Fruit fly (Drosophila melanogaster): ENCODE measurements around the gene ftz-f1.
A peak's percentile ranks its signal among the peaks of the same experiment; 100 is the strongest.

The ftz-f1 gene

dm6 chr3L:18819262-18819886 lies 18.3 kb upstream of the ftz-f1 start:
- TF ChIP-seq Pif1A (GFP tag; optimal IDR thresholded peaks at IDR 0.05) (peak; percentile 24), rn (GFP tag; IDR thresholded peaks at IDR 0.05) (no peak), EcR (GFP tag; optimal IDR thresholded peaks at IDR 0.05) (no peak), CG34367 (tag; optimal IDR thresholded peaks at IDR 0.05) (no peak), CG4496 (GFP tag; IDR thresholded peaks at IDR 0.05) (peak; percentile 58; the same call in 1 of the 3 replicates), CG32121 (GFP tag; IDR thresholded peaks at IDR 0.05) (0 out of 2 replicates have a peak, but pooled peaks have one; percentile 8), CG17806 (tag; optimal IDR thresholded peaks at IDR 0.05) (peak; percentile 0), fd96Ca (GFP tag; IDR thresholded peaks at IDR 0.05) (no peak), CG8301 (tag; optimal IDR thresholded peaks at IDR 0.05) (peak; percentile 62), Ets98B (GFP tag; IDR thresholded peaks at IDR 0.05) (peak; percentile 62), CG9948 (tag; optimal IDR thresholded peaks at IDR 0.05) (no peak), CG10348 (GFP tag; IDR thresholded peaks at IDR 0.05) (no peak), CG13204 (GFP tag; optimal IDR thresholded peaks at IDR 0.05) (peak; percentile 29), gl (tag; optimal IDR thresholded peaks at IDR 0.05) (peak; percentile 39), Snoo (tag; optimal IDR thresholded peaks at IDR 0.05) (peak; percentile 30), Pif1B (GFP tag; optimal IDR thresholded peaks at IDR 0.05) (peak; percentile 9), CG15710 (tag; optimal IDR thresholded peaks at IDR 0.05) (peak; percentile 47), CG14655 (GFP tag; optimal IDR thresholded peaks at IDR 0.05) (peak; percentile 57), CG8159 (tag; optimal IDR thresholded peaks at IDR 0.05) (peak; percentile 38), CG12605 (GFP tag; IDR thresholded peaks at IDR 0.05) (peak; percentile 81), D1 (tag; optimal IDR thresholded peaks at IDR 0.05) (no peak)

- TF ChIP-seq CG8301 (tag; optimal IDR thresholded peaks at IDR 0.05) (no peak), CG14655 (GFP tag; optimal IDR thresholded peaks at IDR 0.05) (no peak), CG34367 (tag; optimal IDR thresholded peaks at IDR 0.05) (no peak), Pif1B (GFP tag; optimal IDR thresholded peaks at IDR 0.05) (no peak), EcR (GFP tag; optimal IDR thresholded peaks at IDR 0.05) (peak; percentile 28), rn (GFP tag; IDR thresholded peaks at IDR 0.05) (no peak), CG9948 (tag; optimal IDR thresholded peaks at IDR 0.05) (no peak), CG12605 (GFP tag; IDR thresholded peaks at IDR 0.05) (no peak), CG17806 (tag; optimal IDR thresholded peaks at IDR 0.05) (no peak), D1 (tag; optimal IDR thresholded peaks at IDR 0.05) (no peak), Pif1A (GFP tag; optimal IDR thresholded peaks at IDR 0.05) (no peak), CG4496 (GFP tag; IDR thresholded peaks at IDR 0.05) (no peak), Ets98B (GFP tag; IDR thresholded peaks at IDR 0.05) (no peak), gl (tag; optimal IDR thresholded peaks at IDR 0.05) (peak; percentile 30), CG32121 (GFP tag; IDR thresholded peaks at IDR 0.05) (0 out of 2 replicates have a peak, but pooled peaks have one; percentile 15), CG8159 (tag; optimal IDR thresholded peaks at IDR 0.05) (no peak), fd96Ca (GFP tag; IDR thresholded peaks at IDR 0.05) (no peak), CG13204 (GFP tag; optimal IDR thresholded peaks at IDR 0.05) (peak; percentile 52), CG15710 (tag; optimal IDR thresholded peaks at IDR 0.05) (no peak), Snoo (tag; optimal IDR thresholded peaks at IDR 0.05) (no peak), CG10348 (GFP tag; IDR thresholded peaks at IDR 0.05) (no peak)
Measured at dm6 chr3L:18817264-18817894, 16.3 kb upstream of the ftz-f1 start.

dm6 chr3L:18816719-18817118 lies 15.6 kb upstream of the ftz-f1 start:
- TF ChIP-seq CG8301 (tag; optimal IDR thresholded peaks at IDR 0.05) (no peak), Ets98B (GFP tag; IDR thresholded peaks at IDR 0.05) (no peak), CG32121 (GFP tag; IDR thresholded peaks at IDR 0.05) (no peak), Pif1B (GFP tag; optimal IDR thresholded peaks at IDR 0.05) (no peak), CG15710 (tag; optimal IDR thresholded peaks at IDR 0.05) (no peak), Snoo (tag; optimal IDR thresholded peaks at IDR 0.05) (no peak)

dm6 chr3L:18816176-18816575 lies 15.1 kb upstream of the ftz-f1 start:
- TF ChIP-seq CG9948 (tag; optimal IDR thresholded peaks at IDR 0.05) (no peak), CG15710 (tag; optimal IDR thresholded peaks at IDR 0.05) (no peak), CG8301 (tag; optimal IDR thresholded peaks at IDR 0.05) (no peak), CG12605 (GFP tag; IDR thresholded peaks at IDR 0.05) (no peak), CG13204 (GFP tag; optimal IDR thresholded peaks at IDR 0.05) (no peak), gl (tag; optimal IDR thresholded peaks at IDR 0.05) (no peak), fd96Ca (GFP tag; IDR thresholded peaks at IDR 0.05) (no peak), CG4496 (GFP tag; IDR thresholded peaks at IDR 0.05) (no peak), rn (GFP tag; IDR thresholded peaks at IDR 0.05) (no peak), D1 (tag; optimal IDR thresholded peaks at IDR 0.05) (no peak), Snoo (tag; optimal IDR thresholded peaks at IDR 0.05) (no peak), Pif1B (GFP tag; optimal IDR thresholded peaks at IDR 0.05) (no peak)

dm6 chr3L:18813963-18814647 lies 13.0 kb upstream of the ftz-f1 start:
- no peak; the same call in 1 of the 2 replicates for TF ChIP-seq rn (GFP tag; IDR thresholded peaks at IDR 0.05)
- TF ChIP-seq fd96Ca (GFP tag; IDR thresholded peaks at IDR 0.05), result no peak
- TF ChIP-seq CG34367 (tag; optimal IDR thresholded peaks at IDR 0.05), result peak; percentile 62
- TF ChIP-seq CG17806 (tag; optimal IDR thresholded peaks at IDR 0.05), result peak; percentile 44
- TF ChIP-seq gl (tag; optimal IDR thresholded peaks at IDR 0.05), result peak; percentile 72
- TF ChIP-seq Ets98B (GFP tag; IDR thresholded peaks at IDR 0.05), result peak; percentile 78
- TF ChIP-seq CG14655 (GFP tag; optimal IDR thresholded peaks at IDR 0.05), result peak; percentile 86
- TF ChIP-seq CG4496 (GFP tag; IDR thresholded peaks at IDR 0.05), result peak; percentile 82; the same call in 2 of the 3 replicates
- peak; percentile 83 for TF ChIP-seq CG13204 (GFP tag; optimal IDR thresholded peaks at IDR 0.05)
- TF ChIP-seq CG15710 (tag; optimal IDR thresholded peaks at IDR 0.05), result peak; percentile 42
- peak; percentile 35 for TF ChIP-seq CG8159 (tag; optimal IDR thresholded peaks at IDR 0.05)
- TF ChIP-seq CG12605 (GFP tag; IDR thresholded peaks at IDR 0.05), result peak; percentile 59; the same call in 1 of the 2 replicates
- peak; percentile 80 for TF ChIP-seq Pif1A (GFP tag; optimal IDR thresholded peaks at IDR 0.05)
- TF ChIP-seq Snoo (tag; optimal IDR thresholded peaks at IDR 0.05), result peak; percentile 71
- no peak for TF ChIP-seq CG10348 (GFP tag; IDR thresholded peaks at IDR 0.05)
- TF ChIP-seq D1 (tag; optimal IDR thresholded peaks at IDR 0.05), result no peak
- peak; percentile 29 for TF ChIP-seq CG9948 (tag; optimal IDR thresholded peaks at IDR 0.05)
- peak; percentile 84 for TF ChIP-seq CG32121 (GFP tag; IDR thresholded peaks at IDR 0.05)
- peak; percentile 80 for TF ChIP-seq CG8301 (tag; optimal IDR thresholded peaks at IDR 0.05)
- TF ChIP-seq EcR (GFP tag; optimal IDR thresholded peaks at IDR 0.05), result peak; percentile 91
- TF ChIP-seq Pif1B (GFP tag; optimal IDR thresholded peaks at IDR 0.05), result peak; percentile 65
